Fruit fly (Drosophila melanogaster) whole organism, embryonic: ENCODE results near the gene bi.

Source experiments
- Ada2b ChIP-seq: fragments of 200-800 bp; sonication (Bioruptor generic); IDR thresholded peaks from 2 replicates; pipeline ENCODE4 v1.3.6; 2022; ENCODE audit warnings: missing biosample characterization, missing genetic modification characterization
- CG15269 ChIP-seq: fragments of 200-800 bp; sonication (Bioruptor generic); optimal IDR thresholded peaks from 2 replicates; lab custom pipeline; 2018; ENCODE audit warnings: missing biosample characterization, mild to moderate bottlenecking, missing genetic modification characterization, moderate library complexity
- Kr ChIP-seq: fragments of 200-800 bp; sonication (Bioruptor generic); optimal IDR thresholded peaks from 2 replicates; lab custom pipeline; 2017; ENCODE audit warnings: missing biosample characterization, mild to moderate bottlenecking, missing genetic modification characterization
- ac ChIP-seq: fragments of 200-800 bp; sonication (Bioruptor generic); optimal IDR thresholded peaks from 3 replicates; lab custom pipeline; 2017; ENCODE audit warnings: missing biosample characterization, mild to moderate bottlenecking, missing genetic modification characterization
- pros ChIP-seq: fragments of 200-800 bp; sonication (Bioruptor generic); optimal IDR thresholded peaks from 3 replicates; lab custom pipeline; 2019; ENCODE audit warnings: missing biosample characterization, mild to moderate bottlenecking, missing genetic modification characterization, moderate library complexity
- toy ChIP-seq: fragments of 200-800 bp; sonication (Bioruptor generic); IDR thresholded peaks from 2 replicates; pipeline ENCODE4 v1.3.6; 2022; ENCODE audit warnings: missing biosample characterization, missing genetic modification characterization

DNA sequence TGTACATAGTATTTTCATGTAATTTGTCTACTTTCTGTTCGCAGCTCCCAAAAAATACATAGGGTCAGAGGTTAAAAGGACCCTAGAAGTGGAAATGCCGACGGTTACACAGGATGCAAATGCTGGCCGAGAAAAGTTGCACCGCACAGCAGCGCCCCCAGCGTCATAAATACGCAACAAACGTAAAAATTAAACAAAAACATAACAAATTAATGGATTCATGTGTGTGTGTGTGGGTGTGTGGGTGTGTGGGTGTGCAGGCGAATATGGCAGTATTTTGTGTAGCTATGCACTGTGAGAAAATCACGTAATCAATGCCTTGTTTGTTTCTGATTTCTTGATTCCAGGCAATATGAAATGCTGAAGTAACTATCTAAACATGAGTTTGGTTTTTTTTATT, 98.9 kb downstream of the bi start:
- no peak for TF ChIP-seq CG15269 (tag; lab: Kevin White, UChicago)
- TF ChIP-seq Ada2b (GFP tag; lab: Robert Waterston, UW): no peak
- TF ChIP-seq pros (GFP tag; lab: Kevin White, UChicago): no peak
- no peak for TF ChIP-seq toy (GFP tag; lab: Robert Waterston, UW)
- no peak for TF ChIP-seq ac (GFP tag; lab: Kevin White, UChicago)
- no peak for TF ChIP-seq Kr (GFP tag; lab: Kevin White, UChicago)
